Worm (Caenorhabditis elegans): ENCODE measurements around the gene C39D10.7.

Gene C39D10.7

DNA sequence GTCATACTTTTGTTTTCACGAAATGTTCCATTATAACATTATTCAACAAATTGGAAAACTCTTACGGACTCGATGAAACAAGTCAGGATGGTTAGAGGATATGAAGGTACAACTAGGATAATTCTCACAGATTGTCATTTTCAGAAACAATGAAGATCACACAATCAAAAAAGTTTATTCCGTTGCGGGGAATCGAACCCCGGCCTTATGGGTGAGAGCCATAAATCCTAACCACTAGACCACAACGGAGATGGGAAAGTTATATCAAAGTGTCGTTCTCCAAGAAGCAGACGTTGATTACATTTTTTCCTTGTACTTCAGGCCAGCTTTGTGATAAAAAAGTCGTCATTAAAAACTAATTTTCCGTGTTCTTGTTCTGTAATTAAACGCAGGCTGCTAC is 15.6 kb downstream of the C39D10.7 start (continued):
- TF ChIP-seq F33H1.4 (GFP tag; IDR thresholded peaks at IDR 0.05) (no peak), hlh-12 (tag; optimal IDR thresholded peaks at IDR 0.05) (no peak), lin-40 (tag; optimal IDR thresholded peaks at IDR 0.05) (no peak), rcor-1 (GFP tag; IDR thresholded peaks at IDR 0.05) (0 out of 2 replicates have a peak, but pooled peaks have one; percentile 46), ZK185.1 (tag; optimal IDR thresholded peaks at IDR 0.05; ENCODE audit: poor library complexity, severe bottlenecking) (peak; percentile 74), Y67H2A.10 (GFP tag; conservative IDR thresholded peaks at IDR 0.05) (no peak), snpc-4 (GFP tag; optimal IDR thresholded peaks at IDR 0.05) (no peak), snpc-4 (tag; optimal IDR thresholded peaks at IDR 0.05) (peak in 1 of 4 experiments; percentile 61), ets-4 (GFP tag; optimal IDR thresholded peaks at IDR 0.05) (no peak), ama-1 (optimal IDR thresholded peaks at IDR 0.05) (no peak), ama-1 (GFP tag; optimal IDR thresholded peaks at IDR 0.05) (peak in 1 of 2 experiments; percentile 79), snpc-3.4 (tag; optimal IDR thresholded peaks at IDR 0.05) (peak; percentile 61), athp-1 (tag; optimal IDR thresholded peaks at IDR 0.05) (no peak), F10E7.11 (tag; optimal IDR thresholded peaks at IDR 0.05) (no peak), ztf-25 (GFP tag; IDR thresholded peaks at IDR 0.05) (0 out of 2 replicates have a peak, but pooled peaks have one; percentile 58), let-607 (tag; optimal IDR thresholded peaks at IDR 0.05) (no peak), B0019.2 (GFP tag; conservative IDR thresholded peaks at IDR 0.05) (no peak), madf-10 (tag; optimal IDR thresholded peaks at IDR 0.05) (peak; percentile 15), nhr-27 (tag; optimal IDR thresholded peaks at IDR 0.05) (no peak), Y56A3A.18 (GFP tag; IDR thresholded peaks at IDR 0.05) (peak; percentile 68; the same call in 1 of the 2 replicates), somi-1 (GFP tag; optimal IDR thresholded peaks at IDR 0.05) (no peak), Y53G8AR.9 (GFP tag; conservative IDR thresholded peaks at IDR 0.05) (no peak), pbrm-1 (GFP tag; IDR thresholded peaks at IDR 0.05) (peak; percentile 80), bed-2 (GFP tag; IDR thresholded peaks at IDR 0.05) (no peak), ztf-3 (GFP tag; optimal IDR thresholded peaks at IDR 0.05) (no peak), T26A5.8 (tag; optimal IDR thresholded peaks at IDR 0.05) (no peak), let-526 (GFP tag; IDR thresholded peaks at IDR 0.05) (no peak), C17E4.6 (GFP tag; IDR thresholded peaks at IDR 0.05) (no peak), die-1 (tag; optimal IDR thresholded peaks at IDR 0.05) (peak; percentile 63), zfh-2 (GFP tag; conservative IDR thresholded peaks at IDR 0.05) (no peak), Y53F4B.3 (GFP tag; IDR thresholded peaks at IDR 0.05) (no peak), rpc-1 (optimal IDR thresholded peaks at IDR 0.05) (peak; percentile 91), rpc-1 (tag; optimal IDR thresholded peaks at IDR 0.05) (peak; percentile 94)

DNA sequence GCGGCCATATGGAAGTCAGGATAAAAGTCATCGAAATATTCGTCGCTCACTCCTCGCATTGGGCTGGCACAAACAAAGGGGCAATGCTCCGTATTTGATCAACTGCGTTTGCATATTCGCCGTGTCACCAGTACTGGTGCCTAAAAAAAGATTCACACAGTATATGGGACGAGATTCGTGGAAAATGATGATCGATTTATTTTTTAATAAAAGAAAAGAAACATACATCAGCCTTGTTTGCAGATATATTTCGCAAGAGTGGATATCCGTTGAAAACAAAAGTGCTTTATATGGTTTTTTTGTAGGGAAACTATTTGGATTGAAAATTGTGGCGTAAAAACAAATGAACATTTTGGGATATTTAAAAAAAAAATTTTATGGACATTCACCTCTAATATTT is 16.0 kb downstream of the C39D10.7 start, which contains the start of gene latd-1:
Gene latd-1, minus strand, starts transcription at position 101 of the 400 bp plus-strand sequence.
- TF ChIP-seq lin-26 (GFP tag; IDR thresholded peaks at IDR 0.05), result no peak
- TF ChIP-seq him-1 (tag; optimal IDR thresholded peaks at IDR 0.05), result no peak
- TF ChIP-seq lsy-27 (tag; optimal IDR thresholded peaks at IDR 0.05; ENCODE audit: borderline replicate concordance, insufficient read depth), result no peak
- no peak for TF ChIP-seq rec-8 (tag; optimal IDR thresholded peaks at IDR 0.05)
- TF ChIP-seq Y95B8A.8 (GFP tag; IDR thresholded peaks at IDR 0.05), result no peak
- TF ChIP-seq ccch-3 (GFP tag; optimal IDR thresholded peaks at IDR 0.05), result no peak
- TF ChIP-seq ets-4 (GFP tag; optimal IDR thresholded peaks at IDR 0.05), result no peak
- TF ChIP-seq madf-8 (GFP tag; conservative IDR thresholded peaks at IDR 0.05), result no peak
- TF ChIP-seq madf-6 (GFP tag; IDR thresholded peaks at IDR 0.05), result no peak
- no peak for TF ChIP-seq ceh-100 (GFP tag; IDR thresholded peaks at IDR 0.05)
- no peak for TF ChIP-seq ama-1 (optimal IDR thresholded peaks at IDR 0.05)
- no peak for TF ChIP-seq ama-1 (GFP tag; optimal IDR thresholded peaks at IDR 0.05)
- no peak for TF ChIP-seq snpc-3.4 (tag; optimal IDR thresholded peaks at IDR 0.05)
